Worm (Caenorhabditis elegans) whole organism, L1 larva: ENCODE measurements around the gene ttn-1.

Experiments
- C04F5.9 ChIP-seq: sonication (generic microtip); optimal IDR thresholded peaks from 2 replicates; lab custom pipeline; 2016; ENCODE audit warnings: missing genetic modification characterization, missing compliant biosample characterization
- alr-1 ChIP-seq: fragments of 200-800 bp; sonication (Bioruptor generic); optimal IDR thresholded peaks from 2 replicates; lab custom pipeline; 2018; ENCODE audit warnings: borderline replicate concordance, mild to moderate bottlenecking, missing genetic modification characterization, missing compliant biosample characterization
- aly-2 ChIP-seq: fragments of 150-350 bp; optimal IDR thresholded peaks from 2 replicates; lab custom pipeline; 2014; ENCODE audit warnings: missing biosample characterization, missing genetic modification characterization
- ama-1 ChIP-seq: fragments of 150-350 bp; optimal IDR thresholded peaks from 2 replicates; lab custom pipeline; 2014
- blmp-1 ChIP-seq: fragments of 150-350 bp; optimal IDR thresholded peaks from 2 replicates; lab custom pipeline; 2014; ENCODE audit warnings: missing biosample characterization, missing genetic modification characterization
- ceh-63 ChIP-seq: fragments of 200-800 bp; sonication (Bioruptor generic); optimal IDR thresholded peaks from 2 replicates; lab custom pipeline; 2018; ENCODE audit warnings: mild to moderate bottlenecking, missing genetic modification characterization, missing compliant biosample characterization
- ceh-90 ChIP-seq: sonication (generic microtip); optimal IDR thresholded peaks from 2 replicates; lab custom pipeline; 2016; ENCODE audit warnings: missing genetic modification characterization, missing compliant biosample characterization
- efl-1 ChIP-seq, 4 experiments: fragments of 150-350 bp; optimal IDR thresholded peaks in 3 of 4; peaks in 1 of 4; 1 replicate in 1 of 4; 2 replicates in 3 of 4; lab custom pipeline; 2014; ENCODE audit warnings: missing biosample characterization in 2 of 4, missing genetic modification characterization in 2 of 4, missing genetic modification reagents in 2 of 4
- egl-13 ChIP-seq: sonication (generic microtip); optimal IDR thresholded peaks from 2 replicates; lab custom pipeline; 2016; ENCODE audit warnings: missing genotype, missing genetic modification reagents, missing genetic modification characterization, missing compliant biosample characterization
- ets-5 ChIP-seq: fragments of 200-800 bp; sonication (Bioruptor generic); IDR thresholded peaks from 2 replicates; pipeline ENCODE4 v1.3.6; 2022; ENCODE audit warnings: missing genetic modification characterization, missing compliant biosample characterization
- fos-1 ChIP-seq: fragments of 150-350 bp; optimal IDR thresholded peaks from 2 replicates; lab custom pipeline; 2014; ENCODE audit warnings: missing biosample characterization, missing genetic modification characterization
- hlh-17 ChIP-seq: fragments of 200-800 bp; sonication (Bioruptor generic); optimal IDR thresholded peaks from 2 replicates; lab custom pipeline; 2018; ENCODE audit warnings: missing genetic modification characterization, mild to moderate bottlenecking, missing compliant biosample characterization, moderate library complexity, borderline replicate concordance
- hlh-4 ChIP-seq: sonication (generic microtip); optimal IDR thresholded peaks from 2 replicates; lab custom pipeline; 2016; ENCODE audit warnings: mild to moderate bottlenecking, missing genetic modification characterization, missing compliant biosample characterization
- isw-1 ChIP-seq: fragments of 200-800 bp; sonication (Bioruptor generic); IDR thresholded peaks from 2 replicates; pipeline ENCODE4 v1.3.6; 2022; ENCODE audit warnings: missing genetic modification characterization, missing compliant biosample characterization
- lin-15B ChIP-seq: fragments of 150-350 bp; sonication (generic microtip); optimal IDR thresholded peaks from 3 replicates; lab custom pipeline; 2014; ENCODE audit warnings: missing biosample characterization, missing genetic modification characterization
- lin-35 ChIP-seq, 2 experiments: fragments of 150-350 bp; optimal IDR thresholded peaks; 2 replicates each; lab custom pipeline; 2014; ENCODE audit warnings: missing biosample characterization in 2 of 2, missing genetic modification characterization in 2 of 2, missing genetic modification reagents in 2 of 2
- lir-3 ChIP-seq: sonication (generic microtip); optimal IDR thresholded peaks from 2 replicates; lab custom pipeline; 2016; ENCODE audit warnings: mild to moderate bottlenecking, missing genetic modification characterization, moderate library complexity, missing compliant biosample characterization; ENCODE audit not compliant: poor library complexity
- lsy-2 ChIP-seq, 2 experiments: fragments of 150-350 bp; optimal IDR thresholded peaks; 2 replicates each; lab custom pipeline; 2014; ENCODE audit warnings: missing biosample characterization in 2 of 2, missing genetic modification characterization in 2 of 2
- mdl-1 ChIP-seq, 2 experiments: fragments of 150-350 bp; optimal IDR thresholded peaks; 2 replicates each; lab custom pipeline; 2014 to 2017; ENCODE audit warnings: missing biosample characterization in 2 of 2, missing genetic modification characterization in 2 of 2, inconsistent platforms in 1 of 2
- nhr-12 ChIP-seq: sonication (generic microtip); optimal IDR thresholded peaks from 2 replicates; lab custom pipeline; 2017; ENCODE audit warnings: missing biosample characterization, missing genetic modification characterization
- nhr-71 ChIP-seq: sonication (generic microtip); optimal IDR thresholded peaks from 2 replicates; lab custom pipeline; 2016; ENCODE audit warnings: mild to moderate bottlenecking, missing genetic modification characterization, moderate library complexity, missing compliant biosample characterization
- nhr-77 ChIP-seq: fragments of 150-350 bp; optimal IDR thresholded peaks from 2 replicates; lab custom pipeline; 2014; ENCODE audit warnings: missing biosample characterization, missing genetic modification characterization
- nhr-85 ChIP-seq: sonication (generic microtip); peaks from one replicate; lab custom pipeline; 2016; ENCODE audit warnings: missing genetic modification characterization, inconsistent platforms, missing compliant biosample characterization
- nhr-90 ChIP-seq: sonication (generic microtip); optimal IDR thresholded peaks from 2 replicates; lab custom pipeline; 2016; ENCODE audit warnings: mild to moderate bottlenecking, missing genetic modification characterization, missing compliant biosample characterization; ENCODE audit not compliant: poor library complexity
- pqm-1 ChIP-seq: sonication (generic microtip); optimal IDR thresholded peaks from 3 replicates; lab custom pipeline; 2017; ENCODE audit warnings: missing biosample characterization, missing genetic modification characterization
- rnt-1 ChIP-seq: sonication (generic microtip); optimal IDR thresholded peaks from 2 replicates; lab custom pipeline; 2016; ENCODE audit warnings: mild to moderate bottlenecking, missing genetic modification characterization, moderate library complexity, missing compliant biosample characterization
- skn-1 ChIP-seq: fragments of 150-350 bp; optimal IDR thresholded peaks from 2 replicates; lab custom pipeline; 2014; ENCODE audit warnings: missing biosample characterization, missing genetic modification characterization
- snpc-4 ChIP-seq: fragments of 150-350 bp; optimal IDR thresholded peaks from 2 replicates; lab custom pipeline; 2014; ENCODE audit warnings: missing biosample characterization, missing genetic modification characterization
- snu-23 ChIP-seq: sonication (generic microtip); optimal IDR thresholded peaks from 2 replicates; lab custom pipeline; 2016; ENCODE audit warnings: missing genetic modification characterization, missing compliant biosample characterization
- sox-4 ChIP-seq: sonication (generic microtip); optimal IDR thresholded peaks from 2 replicates; lab custom pipeline; 2016; ENCODE audit warnings: missing genetic modification characterization, missing compliant biosample characterization
- sptf-1 ChIP-seq: fragments of 150-350 bp; optimal IDR thresholded peaks from 2 replicates; lab custom pipeline; 2014; ENCODE audit warnings: missing biosample characterization, missing genetic modification characterization
- tbx-2 ChIP-seq: sonication (generic microtip); optimal IDR thresholded peaks from 2 replicates; lab custom pipeline; 2016; ENCODE audit warnings: missing genetic modification characterization, missing compliant biosample characterization
- tlp-1 ChIP-seq: fragments of 150-350 bp; optimal IDR thresholded peaks from 2 replicates; lab custom pipeline; 2014; ENCODE audit warnings: missing biosample characterization, missing genetic modification characterization
- unc-30 ChIP-seq: sonication (generic microtip); optimal IDR thresholded peaks from 2 replicates; lab custom pipeline; 2017; ENCODE audit warnings: missing biosample characterization, missing genetic modification characterization
- unc-62 ChIP-seq: fragments of 150-350 bp; optimal IDR thresholded peaks from 2 replicates; lab custom pipeline; 2014; ENCODE audit warnings: missing biosample characterization, missing genetic modification reagents, missing genetic modification characterization
- xbp-1 ChIP-seq: sonication (generic microtip); optimal IDR thresholded peaks from 2 replicates; lab custom pipeline; 2016; ENCODE audit warnings: missing genetic modification characterization, missing compliant biosample characterization
- ztf-11 ChIP-seq, 2 experiments: sonication (generic microtip); optimal IDR thresholded peaks; 2 replicates each; lab custom pipeline; 2016 to 2017; ENCODE audit warnings: missing genetic modification characterization in 2 of 2, missing biosample characterization in 1 of 2, missing compliant biosample characterization in 1 of 2
- ztf-4 ChIP-seq: fragments of 150-350 bp; optimal IDR thresholded peaks from 2 replicates; lab custom pipeline; 2014; ENCODE audit warnings: missing biosample characterization, missing genetic modification characterization

The ttn-1 gene

DNA sequence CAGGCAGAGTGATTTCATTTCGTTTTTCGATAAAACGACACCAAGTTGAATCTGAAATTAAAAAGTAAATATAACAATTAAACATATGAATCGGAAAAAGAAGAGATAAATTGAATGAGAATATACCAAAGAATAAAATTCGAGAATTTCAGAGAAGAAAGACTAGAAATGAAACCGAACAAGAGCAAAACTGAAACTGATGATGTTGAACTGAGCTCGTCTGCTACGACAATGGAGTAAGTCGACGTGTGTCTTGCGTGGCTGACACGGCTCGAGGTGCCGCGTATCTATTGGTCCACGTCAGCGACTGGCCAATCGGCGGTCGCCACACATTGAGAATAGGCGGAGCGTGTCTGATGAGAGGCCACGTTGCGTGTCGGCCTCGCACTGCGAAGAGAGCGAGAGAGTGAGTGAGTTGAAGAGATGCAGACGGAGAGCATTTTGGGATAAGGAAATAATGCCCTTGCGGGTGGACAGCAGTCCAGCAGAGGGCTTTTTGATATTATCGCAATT lies 101.9 kb downstream of the ttn-1 start, which contains the start of gene crt-1 (continued):
- TF ChIP-seq mdl-1 (tag; optimal IDR thresholded peaks at IDR 0.05; lab: Kevin White, UChicago), result peak; percentile 60 to 96
- no peak for TF ChIP-seq ceh-63 (GFP tag; lab: Kevin White, UChicago)
- TF ChIP-seq snpc-4 (tag; lab: Kevin White, UChicago), result peak; percentile 63
- peak; percentile 92 for TF ChIP-seq nhr-77 (tag; lab: Kevin White, UChicago)
- no peak for TF ChIP-seq hlh-17 (GFP tag; lab: Kevin White, UChicago)
- TF ChIP-seq tlp-1, result no peak
- TF ChIP-seq fos-1, result peak; percentile 72
- TF ChIP-seq isw-1 (GFP tag; lab: Robert Waterston, UW), result peak; percentile 95
- TF ChIP-seq pqm-1 (tag; lab: Kevin White, UChicago), result no peak

DNA sequence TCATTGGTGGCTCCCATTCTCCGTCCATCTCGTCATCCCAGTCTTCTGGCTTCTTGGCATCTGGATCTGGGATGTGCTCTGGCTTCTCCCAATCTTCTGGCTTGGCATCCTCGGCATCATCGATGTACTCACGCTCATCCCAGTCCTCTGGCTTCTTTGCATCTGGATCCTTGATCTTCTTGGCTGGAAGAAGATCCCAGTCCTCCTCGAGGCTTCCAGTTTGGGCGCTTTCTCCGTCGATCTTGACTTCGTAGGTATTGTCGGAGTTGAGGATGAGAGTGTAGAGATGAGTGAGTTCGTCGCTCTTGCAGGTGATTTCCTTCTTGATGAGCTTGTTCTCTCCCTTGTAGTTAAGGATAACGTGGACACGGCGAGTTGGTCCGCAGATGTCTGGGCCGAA lies 102.8 kb downstream of the ttn-1 start:
- TF ChIP-seq rnt-1, result peak; percentile 27
- TF ChIP-seq alr-1, result peak; percentile 60
- 0 out of 2 replicates have a peak, but pooled peaks have one; percentile 58 for TF ChIP-seq ets-5 (GFP tag; lab: Robert Waterston, UW)
- TF ChIP-seq nhr-85 (tag; lab: Kevin White, UChicago), result peak; percentile 35
- TF ChIP-seq skn-1, result no peak
- TF ChIP-seq efl-1 (optimal IDR thresholded peaks at IDR 0.05; lab: Kevin White, UChicago), result no peak
- TF ChIP-seq efl-1 (GFP tag; optimal IDR thresholded peaks at IDR 0.05 in 1 of 2; lab: Kevin White, UChicago), result peak in 1 of 2 experiments; percentile 78
- no peak for TF ChIP-seq ztf-11 (tag; optimal IDR thresholded peaks at IDR 0.05; lab: Kevin White, UChicago)

ce11 chrV:6098755-6099155 lies 103.7 kb downstream of the ttn-1 start:
- TF ChIP-seq unc-30 (tag; lab: Kevin White, UChicago), result no peak
- no peak for TF ChIP-seq blmp-1 (tag; lab: Kevin White, UChicago)
- TF ChIP-seq efl-1 (optimal IDR thresholded peaks at IDR 0.05; lab: Kevin White, UChicago), result peak in 1 of 2 experiments; percentile 24
- peak in 1 of 2 experiments; percentile 82 for TF ChIP-seq efl-1 (GFP tag; optimal IDR thresholded peaks at IDR 0.05 in 1 of 2; lab: Kevin White, UChicago)
- TF ChIP-seq sox-4, result no peak
- TF ChIP-seq ceh-90 (tag; lab: Kevin White, UChicago), result no peak
- TF ChIP-seq tbx-2 (tag; lab: Kevin White, UChicago), result no peak
- peak; percentile 87 for TF ChIP-seq ama-1 (lab: Kevin White, UChicago)
- no peak for TF ChIP-seq egl-13
- no peak for TF ChIP-seq nhr-12
- TF ChIP-seq nhr-85 (tag; lab: Kevin White, UChicago), result peak; percentile 30
- no peak for TF ChIP-seq unc-62 (GFP tag; lab: Kevin White, UChicago)
- TF ChIP-seq ztf-11 (tag; optimal IDR thresholded peaks at IDR 0.05; lab: Kevin White, UChicago), result no peak
- no peak for TF ChIP-seq lin-15B
- TF ChIP-seq lin-35 (GFP tag; optimal IDR thresholded peaks at IDR 0.05; lab: Kevin White, UChicago), result no peak
- peak; percentile 22 to 55 for TF ChIP-seq lsy-2 (tag; optimal IDR thresholded peaks at IDR 0.05; lab: Kevin White, UChicago)
- TF ChIP-seq nhr-71 (tag; lab: Kevin White, UChicago), result peak; percentile 26
- no peak for TF ChIP-seq ztf-4 (tag; lab: Kevin White, UChicago)
- TF ChIP-seq lir-3, result no peak
- TF ChIP-seq aly-2 (tag; lab: Kevin White, UChicago), result peak; percentile 71
- TF ChIP-seq snu-23 (GFP tag; lab: Kevin White, UChicago), result peak; percentile 16
- TF ChIP-seq nhr-90 (tag; lab: Kevin White, UChicago), result peak; percentile 23
- TF ChIP-seq xbp-1, result peak; percentile 60
- no peak for TF ChIP-seq hlh-4 (tag; lab: Kevin White, UChicago)
- peak; percentile 28 for TF ChIP-seq rnt-1
- TF ChIP-seq sptf-1 (tag; lab: Kevin White, UChicago), result no peak

- TF ChIP-seq efl-1 (optimal IDR thresholded peaks at IDR 0.05; lab: Kevin White, UChicago) (no peak), efl-1 (GFP tag; optimal IDR thresholded peaks at IDR 0.05 in 1 of 2; lab: Kevin White, UChicago) (peak in 1 of 2 experiments; percentile 91), C04F5.9 (tag; lab: Kevin White, UChicago) (no peak)
Observed at ce11 chrV:6096559-6097155, 105.8 kb downstream of the ttn-1 start, which contains the start of gene smut-1. TSS of gene smut-1 (plus strand) at chrV:6097105.
